Worm (Caenorhabditis elegans): ENCODE results near the gene C15F1.1.

C15F1.1 gene

DNA sequence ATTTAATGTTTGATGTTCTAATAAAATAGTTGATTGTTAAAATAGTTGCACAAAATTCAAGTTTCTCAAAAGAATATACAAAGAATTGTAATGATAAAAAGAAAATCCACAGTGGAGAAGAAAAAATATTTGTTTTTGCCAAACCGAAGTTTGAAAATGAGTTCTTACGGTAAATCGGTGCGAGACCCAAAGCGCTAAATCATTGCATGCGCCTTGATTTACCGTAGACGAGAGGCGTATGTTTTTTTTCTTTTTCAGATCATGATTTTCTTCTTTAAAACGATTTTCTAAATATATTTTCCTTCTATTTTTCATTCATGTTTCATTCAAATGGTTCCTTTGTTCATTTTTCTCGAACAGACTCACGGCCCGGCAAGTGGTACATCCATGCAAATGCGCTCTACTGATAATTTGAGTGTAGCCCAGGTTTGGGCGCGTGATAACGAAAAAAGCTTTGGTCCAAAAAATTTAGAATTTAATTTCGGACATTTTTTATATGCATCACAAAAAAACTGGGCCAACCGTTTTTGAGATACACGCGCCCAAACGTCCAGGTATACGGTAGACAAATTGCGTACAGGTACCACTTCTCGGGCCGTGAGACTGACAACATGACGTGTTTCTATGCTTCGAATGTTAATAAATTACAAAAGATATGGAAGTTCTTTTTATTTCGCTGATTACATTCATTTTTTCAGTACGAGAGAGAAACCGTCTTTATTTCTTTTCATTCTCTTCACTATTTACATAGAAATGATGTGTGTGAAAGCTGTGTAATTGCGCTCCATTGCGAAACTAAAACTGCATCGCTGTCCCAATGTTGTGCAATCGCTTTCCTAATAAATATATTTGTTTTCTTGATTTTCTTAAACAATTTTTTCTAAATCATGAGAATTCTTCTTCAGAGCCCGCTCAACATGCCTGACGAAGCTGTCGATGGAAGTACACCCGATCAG lies 35.5 kb downstream of the C15F1.1 start, which contains the start of gene znf-598 (continued):
- peak; percentile 66 to 73 for TF ChIP-seq let-607 (tag; optimal IDR thresholded peaks at IDR 0.05)
- TF ChIP-seq F22D6.2 (tag; optimal IDR thresholded peaks at IDR 0.05), result no peak
- no peak for TF ChIP-seq Y79H2A.3 (GFP tag; conservative IDR thresholded peaks at IDR 0.05)
- TF ChIP-seq efl-1 (GFP tag; optimal IDR thresholded peaks at IDR 0.05), result peak; percentile 38

DNA sequence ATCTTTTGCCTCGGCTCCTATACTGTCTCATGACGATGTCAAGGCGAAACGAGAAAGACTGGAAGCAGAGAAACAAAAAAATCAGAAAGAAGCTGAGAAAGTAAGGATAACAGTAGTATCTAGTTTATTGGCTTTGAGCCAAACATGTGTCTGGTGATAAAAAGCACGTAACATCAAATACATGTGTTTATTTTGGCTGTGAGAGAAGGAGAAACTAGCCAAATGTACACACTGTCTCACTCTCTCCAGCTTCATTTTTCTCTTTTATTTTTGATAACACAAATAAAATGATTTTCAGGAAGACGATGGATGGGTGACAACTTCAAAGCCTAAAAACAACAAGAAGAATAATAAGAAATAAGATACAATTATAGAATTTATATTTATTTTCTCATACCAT lies 39.8 kb downstream of the C15F1.1 start:
- TF ChIP-seq B0035.1 (tag; optimal IDR thresholded peaks at IDR 0.05) (no peak), ztf-28 (GFP tag; IDR thresholded peaks at IDR 0.05) (no peak), ekl-4 (GFP tag; IDR thresholded peaks at IDR 0.05) (no peak), Y53G8AR.9 (GFP tag; conservative IDR thresholded peaks at IDR 0.05) (no peak), F39B2.1 (GFP tag; IDR thresholded peaks at IDR 0.05) (no peak), madf-6 (GFP tag; IDR thresholded peaks at IDR 0.05) (no peak), repo-1 (tag; optimal IDR thresholded peaks at IDR 0.05) (no peak), egl-44 (GFP tag; IDR thresholded peaks at IDR 0.05) (no peak), ceh-58 (GFP tag; IDR thresholded peaks at IDR 0.05) (no peak), ztf-22 (GFP tag; optimal IDR thresholded peaks at IDR 0.05) (no peak), nfyb-1 (GFP tag; IDR thresholded peaks at IDR 0.05) (no peak), ztf-26 (tag; optimal IDR thresholded peaks at IDR 0.05) (no peak)

ce11 chrII:7031137-7031697 lies 41.5 kb downstream of the C15F1.1 start:
- peak; percentile 84 for TF ChIP-seq nhr-80 (tag; optimal IDR thresholded peaks at IDR 0.05)
- TF ChIP-seq lin-54 (GFP tag; optimal IDR thresholded peaks at IDR 0.05), result no peak
- TF ChIP-seq B0261.1 (tag; optimal IDR thresholded peaks at IDR 0.05), result no peak
- no peak for TF ChIP-seq ekl-4 (GFP tag; IDR thresholded peaks at IDR 0.05)
- TF ChIP-seq let-607 (tag; optimal IDR thresholded peaks at IDR 0.05), result peak in 1 of 2 experiments; percentile 20
- TF ChIP-seq aptf-3 (GFP tag; IDR thresholded peaks at IDR 0.05), result no peak
- no peak for TF ChIP-seq K12H6.12 (tag; optimal IDR thresholded peaks at IDR 0.05)

- peak; percentile 8 for TF ChIP-seq snpc-1.3 (tag; optimal IDR thresholded peaks at IDR 0.05; ENCODE audit: insufficient read depth)
- peak; percentile 90 for TF ChIP-seq hsf-1 (GFP tag; IDR thresholded peaks at IDR 0.05)
- TF ChIP-seq B0019.2 (GFP tag; conservative IDR thresholded peaks at IDR 0.05), result peak; percentile 66; the same call in 1 of the 2 replicates
- TF ChIP-seq dpl-1 (GFP tag; optimal IDR thresholded peaks at IDR 0.05), result peak; percentile 76
- TF ChIP-seq lin-54 (GFP tag; optimal IDR thresholded peaks at IDR 0.05), result peak; percentile 58
- no peak for TF ChIP-seq ceh-79 (tag; optimal IDR thresholded peaks at IDR 0.05)
- TF ChIP-seq madf-6 (GFP tag; IDR thresholded peaks at IDR 0.05), result peak; percentile 93
- TF ChIP-seq mel-28 (tag; optimal IDR thresholded peaks at IDR 0.05; ENCODE audit: borderline replicate concordance), result no peak
- no peak for TF ChIP-seq Y67H2A.10 (GFP tag; conservative IDR thresholded peaks at IDR 0.05)
- no peak for TF ChIP-seq nfya-2 (GFP tag; IDR thresholded peaks at IDR 0.05)
- 0 out of 2 replicates have a peak, but pooled peaks have one; percentile 45 for TF ChIP-seq Y95B8A.8 (GFP tag; IDR thresholded peaks at IDR 0.05)
- TF ChIP-seq D2030.7 (GFP tag; IDR thresholded peaks at IDR 0.05), result peak; percentile 84
- peak; percentile 48; the same call in 1 of the 2 replicates for TF ChIP-seq rcor-1 (GFP tag; IDR thresholded peaks at IDR 0.05)
- peak; percentile 47 for TF ChIP-seq tlf-1 (GFP tag; optimal IDR thresholded peaks at IDR 0.05)
- TF ChIP-seq Y56A3A.18 (GFP tag; IDR thresholded peaks at IDR 0.05), result no peak
- TF ChIP-seq tbp1 (GFP tag; optimal IDR thresholded peaks at IDR 0.05), result peak; percentile 18
- TF ChIP-seq lsl-1 (GFP tag; optimal IDR thresholded peaks at IDR 0.05), result peak; percentile 85
- TF ChIP-seq madf-8 (GFP tag; conservative IDR thresholded peaks at IDR 0.05), result peak; percentile 90
- no peak for TF ChIP-seq C06A6.2 (GFP tag; conservative IDR thresholded peaks at IDR 0.05)
- peak; percentile 49 for TF ChIP-seq F49E8.2 (tag; optimal IDR thresholded peaks at IDR 0.05; ENCODE audit: insufficient read depth)
- no peak for TF ChIP-seq B0261.1 (tag; optimal IDR thresholded peaks at IDR 0.05)
- TF ChIP-seq dox-1 (GFP tag; IDR thresholded peaks at IDR 0.05), result peak; percentile 69
These were observed 48.1 kb downstream of the C15F1.1 start, which contains the start of gene cin-4 for ce11 chrII:7037659-7038342. cin-4 (plus strand) TSS chrII:7038292.

All from whole organism, young adult.